Worm (Caenorhabditis elegans) whole organism, late embryonic: Measurements from ENCODE around the gene raga-1.

ENCODE experiments used
- C08G9.2 ChIP-seq: sonication (generic microtip); optimal IDR thresholded peaks from 2 replicates; lab custom pipeline; 2016; ENCODE audit warnings: mild to moderate bottlenecking, missing genetic modification characterization, moderate library complexity, missing compliant biosample characterization
- C38D4.7 ChIP-seq: fragments of 200-800 bp; sonication (Bioruptor generic); optimal IDR thresholded peaks from 2 replicates; lab custom pipeline; 2018; ENCODE audit warnings: mild to moderate bottlenecking, missing genetic modification characterization, moderate library complexity, missing compliant biosample characterization
- T23F11.4 ChIP-seq: fragments of 200-800 bp; sonication (Bioruptor generic); optimal IDR thresholded peaks from 2 replicates; lab custom pipeline; 2018; ENCODE audit warnings: mild to moderate bottlenecking, missing genetic modification characterization, missing compliant biosample characterization
- Y22D7AL.16 ChIP-seq: sonication (generic microtip); optimal IDR thresholded peaks from 2 replicates; lab custom pipeline; 2016; ENCODE audit warnings: missing genetic modification characterization, missing compliant biosample characterization
- ahr-1 ChIP-seq: sonication (generic microtip); optimal IDR thresholded peaks from 2 replicates; lab custom pipeline; 2016; ENCODE audit warnings: missing genetic modification characterization, missing compliant biosample characterization
- ama-1 ChIP-seq: fragments of 150-350 bp; optimal IDR thresholded peaks from 2 replicates; lab custom pipeline; 2014
- ceh-14 ChIP-seq: sonication (generic microtip); optimal IDR thresholded peaks from 2 replicates; lab custom pipeline; 2016; ENCODE audit warnings: missing genotype, missing genetic modification characterization, missing compliant biosample characterization
- ceh-18 ChIP-seq: sonication (generic microtip); optimal IDR thresholded peaks from 2 replicates; lab custom pipeline; 2016; ENCODE audit warnings: missing genetic modification characterization, missing compliant biosample characterization
- ceh-19 ChIP-seq: fragments of 200-800 bp; sonication (Bioruptor generic); optimal IDR thresholded peaks from 2 replicates; lab custom pipeline; 2018; ENCODE audit warnings: mild to moderate bottlenecking, missing genetic modification characterization, missing compliant biosample characterization
- ceh-2 ChIP-seq: sonication (generic microtip); optimal IDR thresholded peaks from 2 replicates; lab custom pipeline; 2016; ENCODE audit warnings: missing genotype, missing genetic modification characterization, missing compliant biosample characterization
- ceh-31 ChIP-seq: sonication (generic microtip); optimal IDR thresholded peaks from 2 replicates; lab custom pipeline; 2016; ENCODE audit warnings: missing genetic modification characterization, missing compliant biosample characterization
- ceh-6 ChIP-seq: fragments of 200-800 bp; sonication (Bioruptor generic); optimal IDR thresholded peaks from 2 replicates; lab custom pipeline; 2018; ENCODE audit warnings: mild to moderate bottlenecking, missing genetic modification characterization, missing compliant biosample characterization
- ceh-9 ChIP-seq: sonication (generic microtip); optimal IDR thresholded peaks from 2 replicates; lab custom pipeline; 2016; ENCODE audit warnings: mild to moderate bottlenecking, missing genetic modification characterization, inconsistent platforms, missing compliant biosample characterization
- che-1 ChIP-seq: sonication (generic microtip); optimal IDR thresholded peaks from 2 replicates; lab custom pipeline; 2016; ENCODE audit warnings: mild to moderate bottlenecking, missing genetic modification characterization, missing compliant biosample characterization
- elt-4 ChIP-seq: sonication (generic microtip); optimal IDR thresholded peaks from 2 replicates; lab custom pipeline; 2016; ENCODE audit warnings: missing genetic modification characterization, missing compliant biosample characterization
- ets-4 ChIP-seq: sonication (generic microtip); optimal IDR thresholded peaks from 2 replicates; lab custom pipeline; 2016; ENCODE audit warnings: missing genetic modification characterization, missing compliant biosample characterization
- fkh-10 ChIP-seq: fragments of 150-350 bp; optimal IDR thresholded peaks from 2 replicates; lab custom pipeline; 2014; ENCODE audit warnings: missing biosample characterization, missing genetic modification reagents, missing genetic modification characterization
- hlh-15 ChIP-seq: sonication (generic microtip); optimal IDR thresholded peaks from 2 replicates; lab custom pipeline; 2016; ENCODE audit warnings: missing genetic modification characterization, missing compliant biosample characterization
- hlh-30 ChIP-seq: sonication (generic microtip); optimal IDR thresholded peaks from 2 replicates; lab custom pipeline; 2017; ENCODE audit warnings: antibody characterized with exemption, missing genetic modification characterization, missing compliant biosample characterization; ENCODE audit not compliant: insufficient read depth
- lim-6 ChIP-seq: sonication (generic microtip); optimal IDR thresholded peaks from 2 replicates; lab custom pipeline; 2016; ENCODE audit warnings: missing genetic modification characterization, missing compliant biosample characterization
- lin-11 ChIP-seq: fragments of 200-800 bp; sonication (Bioruptor generic); optimal IDR thresholded peaks from 2 replicates; lab custom pipeline; 2018; ENCODE audit warnings: mild to moderate bottlenecking, missing genetic modification characterization, missing compliant biosample characterization
- madf-2 ChIP-seq: sonication (generic microtip); optimal IDR thresholded peaks from 2 replicates; lab custom pipeline; 2017; ENCODE audit warnings: missing genetic modification characterization, missing compliant biosample characterization
- mec-3 ChIP-seq: sonication (generic microtip); optimal IDR thresholded peaks from 2 replicates; lab custom pipeline; 2016; ENCODE audit warnings: borderline replicate concordance, missing genetic modification characterization, missing compliant biosample characterization
- nfya-1 ChIP-seq: sonication (generic microtip); optimal IDR thresholded peaks from 2 replicates; lab custom pipeline; 2017; ENCODE audit warnings: missing genetic modification characterization, mild to moderate bottlenecking, missing compliant biosample characterization, antibody characterized with exemption, moderate library complexity
- nhr-232 ChIP-seq: sonication (generic microtip); optimal IDR thresholded peaks from 2 replicates; lab custom pipeline; 2016; ENCODE audit warnings: missing genetic modification characterization, missing compliant biosample characterization
- npax-4 ChIP-seq: sonication (generic microtip); optimal IDR thresholded peaks from 2 replicates; lab custom pipeline; 2016; ENCODE audit warnings: missing genetic modification characterization, missing compliant biosample characterization
- pag-3 ChIP-seq: sonication (generic microtip); optimal IDR thresholded peaks from 2 replicates; lab custom pipeline; 2016; ENCODE audit warnings: missing compliant biosample characterization, missing genetic modification characterization, borderline replicate concordance
- pha-2 ChIP-seq: sonication (generic microtip); optimal IDR thresholded peaks from 2 replicates; lab custom pipeline; 2017; ENCODE audit warnings: mild to moderate bottlenecking, missing genetic modification characterization, missing compliant biosample characterization
- pros-1 ChIP-seq: fragments of 150-350 bp; optimal IDR thresholded peaks from 2 replicates; lab custom pipeline; 2014; ENCODE audit warnings: missing biosample characterization, missing genetic modification reagents, missing genetic modification characterization
- sox-2 ChIP-seq: fragments of 200-800 bp; sonication (Bioruptor generic); IDR thresholded peaks from 2 replicates; pipeline ENCODE4 v1.3.6; 2022; ENCODE audit warnings: missing genetic modification reagents, missing genetic modification characterization, missing compliant biosample characterization
- sox-4 ChIP-seq: sonication (generic microtip); optimal IDR thresholded peaks from 2 replicates; lab custom pipeline; 2017; ENCODE audit warnings: mild to moderate bottlenecking, missing genetic modification characterization, inconsistent platforms, missing compliant biosample characterization
- syd-9 ChIP-seq: sonication (generic microtip); optimal IDR thresholded peaks from 2 replicates; lab custom pipeline; 2016; ENCODE audit warnings: mild to moderate bottlenecking, missing genetic modification characterization, moderate library complexity, missing compliant biosample characterization
- tbx-2 ChIP-seq: sonication (generic microtip); optimal IDR thresholded peaks from 2 replicates; lab custom pipeline; 2016; ENCODE audit warnings: missing genetic modification characterization, missing compliant biosample characterization
- unc-42 ChIP-seq: sonication (generic microtip); optimal IDR thresholded peaks from 2 replicates; lab custom pipeline; 2016; ENCODE audit warnings: missing genotype, missing genetic modification characterization, missing compliant biosample characterization
- unc-55 ChIP-seq: sonication (generic microtip); optimal IDR thresholded peaks from 2 replicates; lab custom pipeline; 2017; ENCODE audit warnings: missing biosample characterization, missing genetic modification reagents, missing genetic modification characterization
- zip-5 ChIP-seq: sonication (generic microtip); optimal IDR thresholded peaks from 2 replicates; lab custom pipeline; 2016; ENCODE audit warnings: missing genetic modification characterization, missing compliant biosample characterization

The raga-1 gene

ce11 chrII:11347878-11348556 is 46.9 kb downstream of the raga-1 start, which contains the start of the genes B0491.6 and pigm-1:
Gene B0491.6 (minus strand): TSS chrII:11348343.
Gene pigm-1 (plus strand): TSS chrII:11348445.
- TF ChIP-seq ceh-2 (no peak), ceh-14 (peak; percentile 67), ceh-31 (peak; percentile 44), hlh-30 (tag; lab: Kevin White, UChicago) (peak; percentile 19), lim-6 (tag; lab: Kevin White, UChicago) (peak; percentile 15), ets-4 (peak; percentile 9), pros-1 (tag; lab: Kevin White, UChicago) (peak; percentile 4), sox-2 (GFP tag; lab: Robert Waterston, UW) (no peak), tbx-2 (tag; lab: Kevin White, UChicago) (peak; percentile 46), pha-2 (peak; percentile 34), npax-4 (no peak), nfya-1 (tag; lab: Kevin White, UChicago) (peak; percentile 42), unc-42 (tag; lab: Kevin White, UChicago) (peak; percentile 91), unc-55 (peak; percentile 16), ceh-18 (tag; lab: Kevin White, UChicago) (no peak)

ce11 chrII:11349892-11350291 is 48.7 kb downstream of the raga-1 start, which contains the start of gene dph-5:
Gene dph-5 (plus strand): TSS chrII:11350192.
- TF ChIP-seq fkh-10 (GFP tag; lab: Kevin White, UChicago) (no peak), ceh-6 (GFP tag; lab: Kevin White, UChicago) (no peak), sox-4 (no peak), ahr-1 (tag; lab: Kevin White, UChicago) (no peak), unc-55 (no peak), che-1 (tag; lab: Kevin White, UChicago) (no peak), C38D4.7 (GFP tag; lab: Kevin White, UChicago) (no peak), pag-3 (tag; lab: Kevin White, UChicago) (no peak), lin-11 (no peak), T23F11.4 (no peak), mec-3 (tag; lab: Kevin White, UChicago) (no peak), sox-2 (GFP tag; lab: Robert Waterston, UW) (no peak), ama-1 (lab: Kevin White, UChicago) (no peak), ceh-9 (tag; lab: Kevin White, UChicago) (no peak), elt-4 (no peak), zip-5 (tag; lab: Kevin White, UChicago) (no peak)
- TF ChIP-seq, all 69 proteins: peak for 0

- TF ChIP-seq syd-9 (tag; lab: Kevin White, UChicago) = no peak
- TF ChIP-seq lim-6 (tag; lab: Kevin White, UChicago) = no peak
- no peak for TF ChIP-seq elt-4
- no peak for TF ChIP-seq hlh-15 (tag; lab: Kevin White, UChicago)
- no peak for TF ChIP-seq nhr-232
- TF ChIP-seq che-1 (tag; lab: Kevin White, UChicago) = no peak
- TF ChIP-seq Y22D7AL.16 = no peak
- TF ChIP-seq madf-2 (tag; lab: Kevin White, UChicago) = no peak
- TF ChIP-seq ceh-19 (GFP tag; lab: Kevin White, UChicago) = no peak
- no peak for TF ChIP-seq C08G9.2 (tag; lab: Kevin White, UChicago)
- TF ChIP-seq ceh-9 (tag; lab: Kevin White, UChicago) = no peak
Measured at ce11 chrII:11351599-11351998, 50.4 kb downstream of the raga-1 start, which contains the start of gene clh-2. Gene clh-2 (plus strand): TSS chrII:11351899.
